Worm (Caenorhabditis elegans) whole organism, late embryonic: ENCODE data around the gene F56H11.2.

Experiments
- C38D4.7 ChIP-seq: fragments of 200-800 bp; sonication (Bioruptor generic); optimal IDR thresholded peaks from 2 replicates; lab custom pipeline; 2018; ENCODE audit warnings: mild to moderate bottlenecking, missing genetic modification characterization, moderate library complexity, missing compliant biosample characterization
- F13H6.1 ChIP-seq: sonication (generic microtip); optimal IDR thresholded peaks from 2 replicates; lab custom pipeline; 2016; ENCODE audit warnings: missing genetic modification characterization, missing compliant biosample characterization
- K02D7.2 ChIP-seq: sonication (generic microtip); optimal IDR thresholded peaks from 2 replicates; lab custom pipeline; 2017; ENCODE audit warnings: mild to moderate bottlenecking, missing genetic modification characterization, missing compliant biosample characterization
- T23F11.4 ChIP-seq: fragments of 200-800 bp; sonication (Bioruptor generic); optimal IDR thresholded peaks from 2 replicates; lab custom pipeline; 2018; ENCODE audit warnings: mild to moderate bottlenecking, missing genetic modification characterization, missing compliant biosample characterization
- Y22D7AL.16 ChIP-seq: sonication (generic microtip); optimal IDR thresholded peaks from 2 replicates; lab custom pipeline; 2016; ENCODE audit warnings: missing genetic modification characterization, missing compliant biosample characterization
- ama-1 ChIP-seq: fragments of 150-350 bp; optimal IDR thresholded peaks from 2 replicates; lab custom pipeline; 2014
- ceh-14 ChIP-seq: sonication (generic microtip); optimal IDR thresholded peaks from 2 replicates; lab custom pipeline; 2016; ENCODE audit warnings: missing genotype, missing genetic modification characterization, missing compliant biosample characterization
- ceh-18 ChIP-seq: sonication (generic microtip); optimal IDR thresholded peaks from 2 replicates; lab custom pipeline; 2016; ENCODE audit warnings: missing genetic modification characterization, missing compliant biosample characterization
- ceh-19 ChIP-seq: fragments of 200-800 bp; sonication (Bioruptor generic); optimal IDR thresholded peaks from 2 replicates; lab custom pipeline; 2018; ENCODE audit warnings: mild to moderate bottlenecking, missing genetic modification characterization, missing compliant biosample characterization
- ceh-22 ChIP-seq: sonication (generic microtip); optimal IDR thresholded peaks from 2 replicates; lab custom pipeline; 2017; ENCODE audit warnings: missing biosample characterization, missing genetic modification characterization
- ceh-31 ChIP-seq: sonication (generic microtip); optimal IDR thresholded peaks from 2 replicates; lab custom pipeline; 2016; ENCODE audit warnings: missing genetic modification characterization, missing compliant biosample characterization
- ceh-9 ChIP-seq: sonication (generic microtip); optimal IDR thresholded peaks from 2 replicates; lab custom pipeline; 2016; ENCODE audit warnings: mild to moderate bottlenecking, missing genetic modification characterization, inconsistent platforms, missing compliant biosample characterization
- dmd-4 ChIP-seq: sonication (generic microtip); optimal IDR thresholded peaks from 2 replicates; lab custom pipeline; 2016; ENCODE audit warnings: borderline replicate concordance, missing genetic modification characterization, missing compliant biosample characterization
- dve-1 ChIP-seq: sonication (generic microtip); optimal IDR thresholded peaks from 2 replicates; lab custom pipeline; 2017; ENCODE audit warnings: antibody characterized with exemption, mild to moderate bottlenecking, missing genetic modification characterization, missing compliant biosample characterization
- elt-4 ChIP-seq: sonication (generic microtip); optimal IDR thresholded peaks from 2 replicates; lab custom pipeline; 2016; ENCODE audit warnings: missing genetic modification characterization, missing compliant biosample characterization
- ets-4 ChIP-seq: sonication (generic microtip); optimal IDR thresholded peaks from 2 replicates; lab custom pipeline; 2016; ENCODE audit warnings: missing genetic modification characterization, missing compliant biosample characterization
- eyg-1 ChIP-seq: sonication (generic microtip); optimal IDR thresholded peaks from 2 replicates; lab custom pipeline; 2016; ENCODE audit warnings: missing genotype, missing genetic modification characterization, missing compliant biosample characterization
- fax-1 ChIP-seq: sonication (generic microtip); optimal IDR thresholded peaks from 2 replicates; lab custom pipeline; 2016; ENCODE audit warnings: missing genotype, missing genetic modification characterization, missing compliant biosample characterization
- fkh-6 ChIP-seq: sonication (generic microtip); optimal IDR thresholded peaks from 2 replicates; lab custom pipeline; 2016; ENCODE audit warnings: missing genetic modification characterization, missing compliant biosample characterization
- gmeb-2 ChIP-seq: sonication (generic microtip); optimal IDR thresholded peaks from 2 replicates; lab custom pipeline; 2016; ENCODE audit warnings: missing genetic modification characterization, inconsistent platforms, missing compliant biosample characterization
- hlh-15 ChIP-seq: sonication (generic microtip); optimal IDR thresholded peaks from 2 replicates; lab custom pipeline; 2016; ENCODE audit warnings: missing genetic modification characterization, missing compliant biosample characterization
- hlh-30 ChIP-seq: sonication (generic microtip); optimal IDR thresholded peaks from 2 replicates; lab custom pipeline; 2017; ENCODE audit warnings: antibody characterized with exemption, missing genetic modification characterization, missing compliant biosample characterization; ENCODE audit not compliant: insufficient read depth
- madf-2 ChIP-seq: sonication (generic microtip); optimal IDR thresholded peaks from 2 replicates; lab custom pipeline; 2017; ENCODE audit warnings: missing genetic modification characterization, missing compliant biosample characterization
- mec-3 ChIP-seq: sonication (generic microtip); optimal IDR thresholded peaks from 2 replicates; lab custom pipeline; 2016; ENCODE audit warnings: borderline replicate concordance, missing genetic modification characterization, missing compliant biosample characterization
- nfya-1 ChIP-seq: sonication (generic microtip); optimal IDR thresholded peaks from 2 replicates; lab custom pipeline; 2017; ENCODE audit warnings: missing genetic modification characterization, mild to moderate bottlenecking, missing compliant biosample characterization, antibody characterized with exemption, moderate library complexity
- pat-9 ChIP-seq: fragments of 200-800 bp; sonication (Bioruptor generic); optimal IDR thresholded peaks from 2 replicates; lab custom pipeline; 2018; ENCODE audit warnings: mild to moderate bottlenecking, missing genetic modification characterization, moderate library complexity, missing compliant biosample characterization
- pax-1 ChIP-seq: fragments of 150-350 bp; optimal IDR thresholded peaks from 2 replicates; lab custom pipeline; 2014; ENCODE audit warnings: missing biosample characterization, missing genetic modification characterization
- pha-4 ChIP-seq: fragments of 150-350 bp; optimal IDR thresholded peaks from 2 replicates; lab custom pipeline; 2018; ENCODE audit warnings: missing biosample characterization, missing genetic modification reagents, missing genetic modification characterization
- tbx-2 ChIP-seq: sonication (generic microtip); optimal IDR thresholded peaks from 2 replicates; lab custom pipeline; 2016; ENCODE audit warnings: missing genetic modification characterization, missing compliant biosample characterization
- ttx-3 ChIP-seq: sonication (generic microtip); optimal IDR thresholded peaks from 2 replicates; lab custom pipeline; 2016; ENCODE audit warnings: missing genetic modification reagents, missing genetic modification characterization, missing compliant biosample characterization
- unc-55 ChIP-seq: sonication (generic microtip); optimal IDR thresholded peaks from 2 replicates; lab custom pipeline; 2017; ENCODE audit warnings: missing biosample characterization, missing genetic modification reagents, missing genetic modification characterization
- unc-86 ChIP-seq: sonication (generic microtip); optimal IDR thresholded peaks from 2 replicates; lab custom pipeline; 2016; ENCODE audit warnings: missing genetic modification characterization, missing compliant biosample characterization
- zip-5 ChIP-seq: sonication (generic microtip); optimal IDR thresholded peaks from 2 replicates; lab custom pipeline; 2016; ENCODE audit warnings: missing genetic modification characterization, missing compliant biosample characterization

The F56H11.2 gene

ce11 chrIV:9533071-9533470, at the start of gene F56H11.2:
Gene F56H11.2, minus strand, starts transcription at chrIV:9533171.
- TF ChIP-seq madf-2 (tag; lab: Kevin White, UChicago) (no peak), ama-1 (no peak), unc-86 (no peak), pax-1 (no peak), fax-1 (tag; lab: Kevin White, UChicago) (no peak), hlh-15 (no peak), gmeb-2 (no peak), pat-9 (tag; lab: Kevin White, UChicago) (no peak), tbx-2 (no peak)

ce11 chrIV:9580021-9580420, 47.0 kb upstream of the F56H11.2 start, which contains the start of gene npr-2:
Gene npr-2, minus strand, starts transcription at chrIV:9580121.
- no peak for TF ChIP-seq unc-86
- TF ChIP-seq F13H6.1 (tag; lab: Kevin White, UChicago), result no peak
- TF ChIP-seq tbx-2, result no peak
- no peak for TF ChIP-seq pha-4 (tag; lab: Kevin White, UChicago)
- TF ChIP-seq nfya-1 (tag; lab: Kevin White, UChicago), result no peak
- TF ChIP-seq hlh-30 (tag; lab: Kevin White, UChicago), result no peak
- TF ChIP-seq dve-1, result no peak

- TF ChIP-seq ceh-19 (GFP tag; lab: Kevin White, UChicago), result no peak
- TF ChIP-seq zip-5, result no peak
- no peak for TF ChIP-seq mec-3 (tag; lab: Kevin White, UChicago)
- TF ChIP-seq pax-1, result no peak
- TF ChIP-seq ceh-9 (tag; lab: Kevin White, UChicago), result no peak
- TF ChIP-seq fkh-6 (tag; lab: Kevin White, UChicago), result no peak
- TF ChIP-seq dve-1, result no peak
- no peak for TF ChIP-seq C38D4.7 (GFP tag; lab: Kevin White, UChicago)
- TF ChIP-seq ceh-14 (tag; lab: Kevin White, UChicago), result no peak
- no peak for TF ChIP-seq ets-4 (tag; lab: Kevin White, UChicago)
- no peak for TF ChIP-seq fax-1 (tag; lab: Kevin White, UChicago)
- no peak for TF ChIP-seq unc-55
- TF ChIP-seq ceh-22 (tag; lab: Kevin White, UChicago), result no peak
- TF ChIP-seq eyg-1 (tag; lab: Kevin White, UChicago), result no peak
- no peak for TF ChIP-seq ttx-3 (tag; lab: Kevin White, UChicago)
- TF ChIP-seq ceh-31, result no peak
- TF ChIP-seq K02D7.2, result no peak
Measured at ce11 chrIV:9566505-9566904, 33.5 kb upstream of the F56H11.2 start, which contains the start of gene lron-14. Gene lron-14, minus strand, starts transcription at chrIV:9566605.

ce11 chrIV:9563529-9564376, 30.8 kb upstream of the F56H11.2 start:
- TF ChIP-seq elt-4 (tag; lab: Kevin White, UChicago) (peak; percentile 95), ets-4 (tag; lab: Kevin White, UChicago) (no peak), dmd-4 (tag; lab: Kevin White, UChicago) (peak; percentile 47)

ce11 chrIV:9563079-9563478, 30.1 kb upstream of the F56H11.2 start, which contains the start of gene col-122:
Gene col-122, plus strand, starts transcription at chrIV:9563379.
- TF ChIP-seq Y22D7AL.16 (tag; lab: Kevin White, UChicago) (no peak), T23F11.4 (GFP tag; lab: Kevin White, UChicago) (no peak), ceh-18 (tag; lab: Kevin White, UChicago) (no peak)
